Worm (Caenorhabditis elegans) whole organism, L1 larva: ENCODE measurements around the gene K04A8.20.

Experiments
- C04F5.9 ChIP-seq: sonication (generic microtip); optimal IDR thresholded peaks from 2 replicates; lab custom pipeline; 2016; ENCODE audit warnings: missing genetic modification characterization, missing compliant biosample characterization
- C16A3.4 ChIP-seq: fragments of 150-350 bp; optimal IDR thresholded peaks from 2 replicates; lab custom pipeline; 2014; ENCODE audit warnings: missing biosample characterization, missing genetic modification characterization
- C34B4.2 ChIP-seq: sonication (generic microtip); optimal IDR thresholded peaks from 2 replicates; lab custom pipeline; 2017; ENCODE audit warnings: mild to moderate bottlenecking, missing genetic modification characterization, missing compliant biosample characterization
- aha-1 ChIP-seq: fragments of 150-350 bp; optimal IDR thresholded peaks from 2 replicates; lab custom pipeline; 2014; ENCODE audit warnings: missing biosample characterization, missing genetic modification characterization
- alr-1 ChIP-seq: fragments of 200-800 bp; sonication (Bioruptor generic); optimal IDR thresholded peaks from 2 replicates; lab custom pipeline; 2018; ENCODE audit warnings: borderline replicate concordance, mild to moderate bottlenecking, missing genetic modification characterization, missing compliant biosample characterization
- ama-1 ChIP-seq: fragments of 150-350 bp; optimal IDR thresholded peaks from 2 replicates; lab custom pipeline; 2014
- ceh-8 ChIP-seq: fragments of 200-800 bp; sonication (Bioruptor generic); optimal IDR thresholded peaks from 2 replicates; lab custom pipeline; 2018; ENCODE audit warnings: mild to moderate bottlenecking, missing genetic modification characterization, moderate library complexity, missing compliant biosample characterization
- ceh-88 ChIP-seq: fragments of 200-800 bp; sonication (Bioruptor generic); IDR thresholded peaks from 2 replicates; pipeline ENCODE4 v1.3.6; 2022; ENCODE audit warnings: missing genetic modification characterization, missing compliant biosample characterization
- dpl-1 ChIP-seq, 3 experiments: fragments of 150-350 bp in 2 of 3; sonication (generic microtip) in 1 of 3; optimal IDR thresholded peaks; 2 replicates each; lab custom pipeline; 2014 to 2017; ENCODE audit warnings: missing biosample characterization in 3 of 3, missing genetic modification characterization in 3 of 3, missing genetic modification reagents in 3 of 3
- dsc-1 ChIP-seq: sonication (generic microtip); optimal IDR thresholded peaks from 2 replicates; lab custom pipeline; 2016; ENCODE audit warnings: mild to moderate bottlenecking, missing genetic modification characterization, missing compliant biosample characterization
- efl-1 ChIP-seq, 4 experiments: fragments of 150-350 bp; optimal IDR thresholded peaks in 3 of 4; peaks in 1 of 4; 1 replicate in 1 of 4; 2 replicates in 3 of 4; lab custom pipeline; 2014; ENCODE audit warnings: missing biosample characterization in 2 of 4, missing genetic modification characterization in 2 of 4, missing genetic modification reagents in 2 of 4
- egl-13 ChIP-seq: sonication (generic microtip); optimal IDR thresholded peaks from 2 replicates; lab custom pipeline; 2016; ENCODE audit warnings: missing genotype, missing genetic modification reagents, missing genetic modification characterization, missing compliant biosample characterization
- elt-2 ChIP-seq: sonication (generic microtip); optimal IDR thresholded peaks from 2 replicates; lab custom pipeline; 2016; ENCODE audit warnings: missing genetic modification characterization, mild to moderate bottlenecking, inconsistent platforms, missing compliant biosample characterization, missing genetic modification reagents
- elt-3 ChIP-seq, 6 experiments: fragments of 150-350 bp in 1 of 6; sonication (generic microtip); optimal IDR thresholded peaks; 2 replicates each; lab custom pipeline; 2017 to 2018; ENCODE audit warnings: missing biosample characterization in 6 of 6, missing genetic modification characterization in 6 of 6, inconsistent platforms in 1 of 6
- fkh-10 ChIP-seq: sonication (generic microtip); optimal IDR thresholded peaks from 2 replicates; lab custom pipeline; 2017; ENCODE audit warnings: missing biosample characterization, missing genetic modification reagents, missing genetic modification characterization
- fkh-4 ChIP-seq: sonication (generic microtip); optimal IDR thresholded peaks from 2 replicates; lab custom pipeline; 2016; ENCODE audit warnings: missing compliant biosample characterization, missing genetic modification characterization, borderline replicate concordance
- fkh-8 ChIP-seq: sonication (generic microtip); optimal IDR thresholded peaks from 2 replicates; lab custom pipeline; 2016; ENCODE audit warnings: mild to moderate bottlenecking, missing genetic modification characterization, missing compliant biosample characterization
- hlh-17 ChIP-seq: fragments of 200-800 bp; sonication (Bioruptor generic); optimal IDR thresholded peaks from 2 replicates; lab custom pipeline; 2018; ENCODE audit warnings: missing genetic modification characterization, mild to moderate bottlenecking, missing compliant biosample characterization, moderate library complexity, borderline replicate concordance
- hlh-4 ChIP-seq: sonication (generic microtip); optimal IDR thresholded peaks from 2 replicates; lab custom pipeline; 2016; ENCODE audit warnings: mild to moderate bottlenecking, missing genetic modification characterization, missing compliant biosample characterization
- hpl-2 ChIP-seq: fragments of 150-350 bp; optimal IDR thresholded peaks from 2 replicates; lab custom pipeline; 2014; ENCODE audit warnings: missing biosample characterization, missing genetic modification reagents, missing genetic modification characterization
- irx-1 ChIP-seq: sonication (generic microtip); optimal IDR thresholded peaks from 2 replicates; lab custom pipeline; 2016; ENCODE audit warnings: missing genetic modification characterization, missing compliant biosample characterization
- lin-35 ChIP-seq, 2 experiments: fragments of 150-350 bp; optimal IDR thresholded peaks; 2 replicates each; lab custom pipeline; 2014; ENCODE audit warnings: missing biosample characterization in 2 of 2, missing genetic modification characterization in 2 of 2, missing genetic modification reagents in 2 of 2
- lin-39 ChIP-seq: fragments of 150-350 bp; optimal IDR thresholded peaks from 2 replicates; lab custom pipeline; 2014; ENCODE audit warnings: missing biosample characterization, missing genetic modification reagents, missing genetic modification characterization
- lir-3 ChIP-seq: sonication (generic microtip); optimal IDR thresholded peaks from 2 replicates; lab custom pipeline; 2016; ENCODE audit warnings: mild to moderate bottlenecking, missing genetic modification characterization, moderate library complexity, missing compliant biosample characterization; ENCODE audit not compliant: poor library complexity
- lsy-2 ChIP-seq, 2 experiments: fragments of 150-350 bp; optimal IDR thresholded peaks; 2 replicates each; lab custom pipeline; 2014; ENCODE audit warnings: missing biosample characterization in 2 of 2, missing genetic modification characterization in 2 of 2
- mab-9 ChIP-seq: fragments of 200-800 bp; sonication (Bioruptor generic); IDR thresholded peaks from 2 replicates; pipeline ENCODE4 v1.3.6; 2022; ENCODE audit warnings: missing genetic modification reagents, missing genetic modification characterization, missing compliant biosample characterization
- mdl-1 ChIP-seq, 2 experiments: fragments of 150-350 bp; optimal IDR thresholded peaks; 2 replicates each; lab custom pipeline; 2014 to 2017; ENCODE audit warnings: missing biosample characterization in 2 of 2, missing genetic modification characterization in 2 of 2, inconsistent platforms in 1 of 2
- mep-1 ChIP-seq: fragments of 150-350 bp; optimal IDR thresholded peaks from 2 replicates; lab custom pipeline; 2014; ENCODE audit warnings: missing biosample characterization, missing genetic modification characterization
- nhr-11 ChIP-seq: fragments of 150-350 bp; optimal IDR thresholded peaks from 2 replicates; lab custom pipeline; 2014; ENCODE audit warnings: missing biosample characterization, missing genetic modification characterization
- nhr-12 ChIP-seq: sonication (generic microtip); optimal IDR thresholded peaks from 2 replicates; lab custom pipeline; 2017; ENCODE audit warnings: missing biosample characterization, missing genetic modification characterization
- nhr-19 ChIP-seq: fragments of 200-800 bp; sonication (Bioruptor generic); conservative IDR thresholded peaks from 2 replicates; pipeline ENCODE4 v1.3.6; 2022; ENCODE audit warnings: missing genetic modification characterization, missing compliant biosample characterization
- nhr-20 ChIP-seq: sonication (generic microtip); optimal IDR thresholded peaks from 2 replicates; lab custom pipeline; 2016; ENCODE audit warnings: mild to moderate bottlenecking, missing genetic modification characterization, missing compliant biosample characterization
- nhr-237 ChIP-seq: fragments of 150-350 bp; optimal IDR thresholded peaks from 2 replicates; lab custom pipeline; 2014; ENCODE audit warnings: missing biosample characterization, missing genetic modification characterization
- nhr-47 ChIP-seq: sonication (generic microtip); optimal IDR thresholded peaks from 2 replicates; lab custom pipeline; 2016; ENCODE audit warnings: mild to moderate bottlenecking, missing genetic modification characterization, moderate library complexity, missing compliant biosample characterization
- nhr-77 ChIP-seq: fragments of 150-350 bp; optimal IDR thresholded peaks from 2 replicates; lab custom pipeline; 2014; ENCODE audit warnings: missing biosample characterization, missing genetic modification characterization
- nhr-90 ChIP-seq: sonication (generic microtip); optimal IDR thresholded peaks from 2 replicates; lab custom pipeline; 2016; ENCODE audit warnings: mild to moderate bottlenecking, missing genetic modification characterization, missing compliant biosample characterization; ENCODE audit not compliant: poor library complexity
- pag-3 ChIP-seq: sonication (generic microtip); optimal IDR thresholded peaks from 2 replicates; lab custom pipeline; 2017; ENCODE audit warnings: missing genetic modification characterization, mild to moderate bottlenecking, missing compliant biosample characterization, antibody characterized with exemption, borderline replicate concordance; ENCODE audit not compliant: insufficient read depth
- pqm-1 ChIP-seq: sonication (generic microtip); optimal IDR thresholded peaks from 3 replicates; lab custom pipeline; 2017; ENCODE audit warnings: missing biosample characterization, missing genetic modification characterization
- rnt-1 ChIP-seq: sonication (generic microtip); optimal IDR thresholded peaks from 2 replicates; lab custom pipeline; 2016; ENCODE audit warnings: mild to moderate bottlenecking, missing genetic modification characterization, moderate library complexity, missing compliant biosample characterization
- snpc-4 ChIP-seq: fragments of 150-350 bp; optimal IDR thresholded peaks from 2 replicates; lab custom pipeline; 2014; ENCODE audit warnings: missing biosample characterization, missing genetic modification characterization
- snu-23 ChIP-seq: sonication (generic microtip); optimal IDR thresholded peaks from 2 replicates; lab custom pipeline; 2016; ENCODE audit warnings: missing genetic modification characterization, missing compliant biosample characterization
- sptf-1 ChIP-seq: fragments of 150-350 bp; optimal IDR thresholded peaks from 2 replicates; lab custom pipeline; 2014; ENCODE audit warnings: missing biosample characterization, missing genetic modification characterization
- sup-37 ChIP-seq: fragments of 200-800 bp; sonication (Bioruptor generic); optimal IDR thresholded peaks from 2 replicates; lab custom pipeline; 2018; ENCODE audit warnings: mild to moderate bottlenecking, missing genetic modification characterization, missing compliant biosample characterization
- swsn-7 ChIP-seq: sonication (generic microtip); optimal IDR thresholded peaks from 2 replicates; lab custom pipeline; 2016; ENCODE audit warnings: missing genetic modification characterization, missing compliant biosample characterization
- unc-130 ChIP-seq: fragments of 150-350 bp; optimal IDR thresholded peaks from 2 replicates; lab custom pipeline; 2017; ENCODE audit warnings: missing biosample characterization, missing genetic modification characterization, inconsistent platforms
- unc-30 ChIP-seq: sonication (generic microtip); optimal IDR thresholded peaks from 2 replicates; lab custom pipeline; 2017; ENCODE audit warnings: missing biosample characterization, missing genetic modification characterization
- unc-62 ChIP-seq: fragments of 150-350 bp; optimal IDR thresholded peaks from 2 replicates; lab custom pipeline; 2014; ENCODE audit warnings: missing biosample characterization, missing genetic modification reagents, missing genetic modification characterization
- unc-86 ChIP-seq: sonication (generic microtip); optimal IDR thresholded peaks from 2 replicates; lab custom pipeline; 2016; ENCODE audit warnings: missing genetic modification characterization, missing compliant biosample characterization
- unc-98 ChIP-seq: fragments of 200-800 bp; sonication (Bioruptor generic); IDR thresholded peaks from 2 replicates; pipeline ENCODE4 v1.3.6; 2022; ENCODE audit warnings: missing genetic modification characterization, missing compliant biosample characterization
- zag-1 ChIP-seq: fragments of 150-350 bp; optimal IDR thresholded peaks from 2 replicates; lab custom pipeline; 2014; ENCODE audit warnings: missing biosample characterization, missing genetic modification characterization
- ztf-11 ChIP-seq, 2 experiments: sonication (generic microtip); optimal IDR thresholded peaks; 2 replicates each; lab custom pipeline; 2016 to 2017; ENCODE audit warnings: missing genetic modification characterization in 2 of 2, missing biosample characterization in 1 of 2, missing compliant biosample characterization in 1 of 2

The K04A8.20 gene

ce11 chrV:6551707-6552390 is 2.6 kb downstream of the K04A8.20 start, which contains the start of gene twk-10:
Gene twk-10 (plus strand): TSS chrV:6552340.
- TF ChIP-seq unc-86 (tag; lab: Kevin White, UChicago) (no peak), rnt-1 (peak; percentile 45), lin-39 (tag; lab: Kevin White, UChicago) (no peak), C34B4.2 (tag; lab: Kevin White, UChicago) (no peak), mep-1 (tag; lab: Kevin White, UChicago) (peak; percentile 52), aha-1 (no peak), sup-37 (GFP tag; lab: Kevin White, UChicago) (no peak), mab-9 (GFP tag; lab: Robert Waterston, UW) (no peak), efl-1 (optimal IDR thresholded peaks at IDR 0.05; lab: Kevin White, UChicago) (peak; percentile 18 to 36), efl-1 (GFP tag; optimal IDR thresholded peaks at IDR 0.05 in 1 of 2; lab: Kevin White, UChicago) (peak in 1 of 2 experiments; percentile 94), fkh-4 (tag; lab: Kevin White, UChicago) (no peak), nhr-20 (tag; lab: Kevin White, UChicago) (peak; percentile 47), alr-1 (tag; lab: Kevin White, UChicago) (no peak), lsy-2 (tag; optimal IDR thresholded peaks at IDR 0.05; lab: Kevin White, UChicago) (no peak), unc-130 (tag; lab: Kevin White, UChicago) (no peak), elt-3 (tag; optimal IDR thresholded peaks at IDR 0.05; lab: Kevin White, UChicago) (peak in 1 of 6 experiments; percentile 10), lir-3 (tag; lab: Kevin White, UChicago) (no peak), zag-1 (tag; lab: Kevin White, UChicago) (no peak), ztf-11 (tag; optimal IDR thresholded peaks at IDR 0.05; lab: Kevin White, UChicago) (no peak), hpl-2 (GFP tag; lab: Kevin White, UChicago) (no peak), swsn-7 (tag; lab: Kevin White, UChicago) (peak; percentile 24), nhr-11 (no peak), unc-62 (GFP tag; lab: Kevin White, UChicago) (no peak), C16A3.4 (peak; percentile 28), nhr-47 (tag; lab: Kevin White, UChicago) (no peak), nhr-237 (tag; lab: Kevin White, UChicago) (no peak), C04F5.9 (tag; lab: Kevin White, UChicago) (no peak), hlh-17 (GFP tag; lab: Kevin White, UChicago) (no peak), dpl-1 (GFP tag; optimal IDR thresholded peaks at IDR 0.05; lab: Kevin White, UChicago) (peak in 1 of 3 experiments; percentile 35), pqm-1 (tag; lab: Kevin White, UChicago) (no peak), ama-1 (lab: Kevin White, UChicago) (no peak), unc-30 (tag; lab: Kevin White, UChicago) (no peak), egl-13 (tag; lab: Kevin White, UChicago) (no peak), hlh-4 (tag; lab: Kevin White, UChicago) (no peak), snu-23 (GFP tag; lab: Kevin White, UChicago) (peak; percentile 42), lin-35 (GFP tag; optimal IDR thresholded peaks at IDR 0.05; lab: Kevin White, UChicago) (peak; percentile 21 to 48), nhr-19 (GFP tag; lab: Robert Waterston, UW) (peak; percentile 44), sptf-1 (no peak), unc-98 (GFP tag; lab: Robert Waterston, UW) (no peak), snpc-4 (tag; lab: Kevin White, UChicago) (no peak), fkh-8 (tag; lab: Kevin White, UChicago) (no peak), elt-2 (tag; lab: Kevin White, UChicago) (no peak), nhr-77 (tag; lab: Kevin White, UChicago) (peak; percentile 28), mdl-1 (tag; optimal IDR thresholded peaks at IDR 0.05; lab: Kevin White, UChicago) (peak in 1 of 2 experiments; percentile 42), irx-1 (tag; lab: Kevin White, UChicago) (peak; percentile 27), ceh-8 (GFP tag; lab: Kevin White, UChicago) (no peak), ceh-88 (no peak), nhr-90 (tag; lab: Kevin White, UChicago) (peak; percentile 42), nhr-12 (tag; lab: Kevin White, UChicago) (no peak), pag-3 (tag; lab: Kevin White, UChicago) (no peak), fkh-10 (GFP tag; lab: Kevin White, UChicago) (no peak), dsc-1 (tag; lab: Kevin White, UChicago) (peak; percentile 3)
